Fruit fly (Drosophila melanogaster) whole organism, prepupa: ENCODE results near the gene ppk20.

Source experiments
- CG10631 ChIP-seq: fragments of 200-800 bp; sonication (Bioruptor generic); optimal IDR thresholded peaks from 2 replicates; lab custom pipeline; 2016; ENCODE audit warnings: missing biosample characterization, missing genetic modification characterization
- CG1621 ChIP-seq: fragments of 200-800 bp; sonication (Bioruptor generic); optimal IDR thresholded peaks from 3 replicates; lab custom pipeline; 2018; ENCODE audit warnings: missing biosample characterization, mild to moderate bottlenecking, missing genetic modification characterization
- CG6163 ChIP-seq: fragments of 200-800 bp; sonication (Bioruptor generic); IDR thresholded peaks from 3 replicates; pipeline ENCODE4 v1.3.6; 2022; ENCODE audit warnings: missing biosample characterization, missing genetic modification characterization
- CG8319 ChIP-seq: fragments of 200-800 bp; sonication (Bioruptor generic); optimal IDR thresholded peaks from 3 replicates; lab custom pipeline; 2016; ENCODE audit warnings: missing biosample characterization, missing genetic modification characterization
- Lpt ChIP-seq: fragments of 200-800 bp; sonication (Bioruptor generic); optimal IDR thresholded peaks from 3 replicates; lab custom pipeline; 2016; ENCODE audit warnings: missing biosample characterization, missing genetic modification characterization
- Sox102F ChIP-seq: fragments of 200-800 bp; sonication (Bioruptor generic); optimal IDR thresholded peaks from 2 replicates; lab custom pipeline; 2016; ENCODE audit warnings: missing biosample characterization, mild to moderate bottlenecking, missing genetic modification characterization
- Sox15 ChIP-seq: fragments of 200-800 bp; sonication (Bioruptor generic); optimal IDR thresholded peaks from 3 replicates; lab custom pipeline; 2016; ENCODE audit warnings: missing biosample characterization, missing genetic modification characterization
- dac ChIP-seq: fragments of 200-800 bp; sonication (Bioruptor generic); optimal IDR thresholded peaks from 2 replicates; lab custom pipeline; 2017; ENCODE audit warnings: missing biosample characterization, mild to moderate bottlenecking, missing genetic modification characterization
- lz ChIP-seq: fragments of 200-800 bp; sonication (Bioruptor generic); optimal IDR thresholded peaks from 3 replicates; lab custom pipeline; 2016; ENCODE audit warnings: missing biosample characterization, missing genetic modification characterization
- pdm3 ChIP-seq: fragments of 200-800 bp; sonication (Bioruptor generic); optimal IDR thresholded peaks from 3 replicates; lab custom pipeline; 2016; ENCODE audit warnings: missing biosample characterization, missing genetic modification characterization
- ss ChIP-seq, 2 experiments: fragments of 200-800 bp; sonication (Bioruptor generic); optimal IDR thresholded peaks; 2 replicates in 1 of 2; 3 replicates in 1 of 2; lab custom pipeline; 2017 to 2018; ENCODE audit warnings: mild to moderate bottlenecking in 2 of 2, missing biosample characterization in 2 of 2, missing genetic modification characterization in 2 of 2, moderate library complexity in 1 of 2
- topi ChIP-seq: fragments of 200-800 bp; sonication (Bioruptor generic); optimal IDR thresholded peaks from 3 replicates; lab custom pipeline; 2016; ENCODE audit warnings: missing biosample characterization, missing genetic modification characterization

DNA sequence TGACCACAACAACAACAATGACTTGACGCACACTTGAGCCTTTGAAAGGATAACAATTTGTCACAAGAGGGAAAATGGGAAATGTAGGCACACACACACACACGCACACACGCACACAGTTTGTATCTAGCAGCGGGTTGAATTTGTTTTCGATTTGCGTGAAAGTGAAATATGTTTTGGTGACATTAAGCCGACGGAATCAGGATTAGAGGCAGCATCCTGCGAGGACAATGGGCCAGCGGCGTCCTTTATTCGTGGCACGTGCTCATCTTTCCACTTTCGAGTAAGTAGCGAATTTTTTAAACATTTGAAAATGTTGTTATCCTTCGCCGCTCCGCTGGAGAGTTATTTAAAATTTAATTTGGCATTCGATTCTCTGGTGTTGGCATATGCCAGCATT, 38.6 kb upstream of the ppk20 start:
- no peak for TF ChIP-seq pdm3 (GFP tag; lab: Kevin White, UChicago)
- TF ChIP-seq Lpt (GFP tag; lab: Kevin White, UChicago) = no peak
- no peak for TF ChIP-seq dac (GFP tag; lab: Kevin White, UChicago)
- TF ChIP-seq lz (GFP tag; lab: Kevin White, UChicago) = no peak
- TF ChIP-seq CG1621 = no peak
- TF ChIP-seq CG6163 = no peak
- TF ChIP-seq CG8319 (GFP tag; lab: Kevin White, UChicago) = no peak
- TF ChIP-seq Sox15 (GFP tag; lab: Kevin White, UChicago) = no peak
- TF ChIP-seq Sox102F (GFP tag; lab: Kevin White, UChicago) = no peak
- TF ChIP-seq topi (GFP tag; lab: Kevin White, UChicago) = no peak
- TF ChIP-seq ss (GFP tag; optimal IDR thresholded peaks at IDR 0.05; lab: Kevin White, UChicago) = no peak
- no peak for TF ChIP-seq CG10631 (GFP tag; lab: Kevin White, UChicago)
